Fruit fly (Drosophila melanogaster): Measurements from ENCODE around the gene CG31606.
A peak's percentile ranks its signal among the peaks of the same experiment; 100 is the strongest.

CG31606 gene

dm6 chr2L:8165800-8166576 is 18.6 kb downstream of the CG31606 start (continued):
- TF ChIP-seq CG2202 (tag; optimal IDR thresholded peaks at IDR 0.05) = peak; percentile 12
- TF ChIP-seq lola (GFP tag; optimal IDR thresholded peaks at IDR 0.05) = peak in 1 of 3 experiments; percentile 22
- peak; percentile 35 for TF ChIP-seq CG10267 (tag; optimal IDR thresholded peaks at IDR 0.05)
- no peak for TF ChIP-seq CG1024 (GFP tag; IDR thresholded peaks at IDR 0.05)
- no peak for TF ChIP-seq bigmax (GFP tag; optimal IDR thresholded peaks at IDR 0.05)
- TF ChIP-seq Neu2 (GFP tag; optimal IDR thresholded peaks at IDR 0.05; ENCODE audit: borderline replicate concordance) = no peak
- peak in 1 of 2 experiments; percentile 27 for TF ChIP-seq bsh (GFP tag; optimal IDR thresholded peaks at IDR 0.05)
- peak; percentile 32 for TF ChIP-seq exex (tag; optimal IDR thresholded peaks at IDR 0.05)
- TF ChIP-seq CG3838 (GFP tag; optimal IDR thresholded peaks at IDR 0.05) = no peak
- no peak for TF ChIP-seq CG8290 (GFP tag; optimal IDR thresholded peaks at IDR 0.05)
- peak in 1 of 2 experiments; percentile 27 for TF ChIP-seq CG8290 (tag; optimal IDR thresholded peaks at IDR 0.05)
- TF ChIP-seq odd (GFP tag; optimal IDR thresholded peaks at IDR 0.05) = no peak
- no peak for TF ChIP-seq prd (optimal IDR thresholded peaks at IDR 0.05)
- no peak for TF ChIP-seq prd (GFP tag; IDR thresholded peaks at IDR 0.05)
- TF ChIP-seq PHDP (tag; optimal IDR thresholded peaks at IDR 0.05) = peak; percentile 16
- peak; percentile 16 for TF ChIP-seq CG2712 (tag; optimal IDR thresholded peaks at IDR 0.05)
- TF ChIP-seq trem (tag; optimal IDR thresholded peaks at IDR 0.05) = no peak
- no peak for TF ChIP-seq lmd (GFP tag; IDR thresholded peaks at IDR 0.05)
- no peak for TF ChIP-seq eve (GFP tag; optimal IDR thresholded peaks at IDR 0.05)
- TF ChIP-seq CG15696 (tag; optimal IDR thresholded peaks at IDR 0.05) = peak; percentile 74
- TF ChIP-seq CG5953 (GFP tag; IDR thresholded peaks at IDR 0.05) = no peak
- peak; percentile 47 for TF ChIP-seq Kr (GFP tag; optimal IDR thresholded peaks at IDR 0.05)
- no peak for TF ChIP-seq Chrac-16 (GFP tag; optimal IDR thresholded peaks at IDR 0.05)
- TF ChIP-seq pb (GFP tag; optimal IDR thresholded peaks at IDR 0.05) = no peak
- TF ChIP-seq kni (GFP tag; optimal IDR thresholded peaks at IDR 0.05) = peak; percentile 28
- no peak for TF ChIP-seq pros (GFP tag; optimal IDR thresholded peaks at IDR 0.05)
- peak; percentile 36 for TF ChIP-seq CG2678 (tag; optimal IDR thresholded peaks at IDR 0.05)
- no peak for TF ChIP-seq D (optimal IDR thresholded peaks at IDR 0.05)
- TF ChIP-seq D (GFP tag; optimal IDR thresholded peaks at IDR 0.05) = peak; percentile 19
- peak; percentile 55 for TF ChIP-seq CG8924 (tag; optimal IDR thresholded peaks at IDR 0.05)
- TF ChIP-seq sd (tag; optimal IDR thresholded peaks at IDR 0.05) = peak; percentile 92
- TF ChIP-seq CoRest (tag; optimal IDR thresholded peaks at IDR 0.05) = peak; percentile 1
- peak; percentile 48 for TF ChIP-seq CG15601 (tag; optimal IDR thresholded peaks at IDR 0.05)
- peak; percentile 26 for TF ChIP-seq CG14710 (tag; optimal IDR thresholded peaks at IDR 0.05)
- TF ChIP-seq CG17186 (GFP tag; optimal IDR thresholded peaks at IDR 0.05) = no peak
- no peak for TF ChIP-seq YL-1 (GFP tag; optimal IDR thresholded peaks at IDR 0.05)
- TF ChIP-seq CG7745 (tag; optimal IDR thresholded peaks at IDR 0.05) = peak; percentile 68
- peak; percentile 84 for TF ChIP-seq fd102C (GFP tag; optimal IDR thresholded peaks at IDR 0.05)
- TF ChIP-seq org-1 (GFP tag; optimal IDR thresholded peaks at IDR 0.05) = peak; percentile 13
- peak; percentile 1 for TF ChIP-seq HHEX (GFP tag; optimal IDR thresholded peaks at IDR 0.05)
- TF ChIP-seq CG9437 (GFP tag; optimal IDR thresholded peaks at IDR 0.05) = no peak
- TF ChIP-seq CG33557 (GFP tag; optimal IDR thresholded peaks at IDR 0.05) = peak; percentile 57
- no peak for TF ChIP-seq inv (GFP tag; IDR thresholded peaks at IDR 0.05; ENCODE audit: partially characterized antibody)
- no peak for TF ChIP-seq Xbp1 (GFP tag; optimal IDR thresholded peaks at IDR 0.05)
- TF ChIP-seq Blimp-1 (GFP tag; optimal IDR thresholded peaks at IDR 0.05) = no peak
- no peak for TF ChIP-seq HLH54F (GFP tag; optimal IDR thresholded peaks at IDR 0.05)
- TF ChIP-seq CG14014 (GFP tag; IDR thresholded peaks at IDR 0.05) = 0 out of 2 replicates have a peak, but pooled peaks have one; percentile 12
- TF ChIP-seq Nf-YB (GFP tag; optimal IDR thresholded peaks at IDR 0.05) = peak; percentile 20

All from whole organism, embryonic.